Fruit fly (Drosophila melanogaster) whole organism, embryonic: ENCODE data around the gene CG1764.

Experiments used
- Antp ChIP-seq: fragments of 200-800 bp; sonication (Bioruptor generic); optimal IDR thresholded peaks from 3 replicates; lab custom pipeline; 2016; ENCODE audit warnings: missing biosample characterization, missing genetic modification characterization
- CG10321 ChIP-seq: fragments of 200-800 bp; sonication (Bioruptor generic); IDR thresholded peaks from 2 replicates; pipeline ENCODE4 v1.3.6; 2022; ENCODE audit warnings: missing biosample characterization, missing genetic modification characterization
- CG13296 ChIP-seq: fragments of 200-800 bp; sonication (Bioruptor generic); optimal IDR thresholded peaks from 3 replicates; lab custom pipeline; 2018; ENCODE audit warnings: missing biosample characterization, mild to moderate bottlenecking, missing genetic modification characterization
- CG14965 ChIP-seq: fragments of 200-800 bp; sonication (Bioruptor generic); optimal IDR thresholded peaks from 2 replicates; lab custom pipeline; 2016; ENCODE audit warnings: missing biosample characterization, missing genetic modification characterization, borderline replicate concordance
- CG1602 ChIP-seq: fragments of 200-800 bp; sonication (Bioruptor generic); optimal IDR thresholded peaks from 3 replicates; lab custom pipeline; 2016; ENCODE audit warnings: missing biosample characterization, missing genetic modification characterization
- CG16815 ChIP-seq: fragments of 200-800 bp; sonication (Bioruptor generic); optimal IDR thresholded peaks from 3 replicates; lab custom pipeline; 2017; ENCODE audit warnings: missing biosample characterization, mild to moderate bottlenecking, missing genetic modification characterization
- CG1832 ChIP-seq: fragments of 200-800 bp; sonication (Bioruptor generic); optimal IDR thresholded peaks from 2 replicates; lab custom pipeline; 2017; ENCODE audit warnings: missing biosample characterization, mild to moderate bottlenecking, missing genetic modification characterization, inconsistent platforms
- CG18764 ChIP-seq: fragments of 200-800 bp; sonication (Bioruptor generic); optimal IDR thresholded peaks from 3 replicates; lab custom pipeline; 2016; ENCODE audit warnings: missing biosample characterization, missing genetic modification characterization
- CG2202 ChIP-seq: fragments of 200-800 bp; sonication (Bioruptor generic); optimal IDR thresholded peaks from 2 replicates; lab custom pipeline; 2018; ENCODE audit warnings: missing biosample characterization, mild to moderate bottlenecking, missing genetic modification characterization
- CG2678 ChIP-seq: fragments of 200-800 bp; sonication (Bioruptor generic); optimal IDR thresholded peaks from 3 replicates; lab custom pipeline; 2019; ENCODE audit warnings: missing biosample characterization, mild to moderate bottlenecking, missing genetic modification characterization, moderate library complexity
- CG31365 ChIP-seq: fragments of 200-800 bp; sonication (Bioruptor generic); optimal IDR thresholded peaks from 2 replicates; lab custom pipeline; 2018; ENCODE audit warnings: missing biosample characterization, mild to moderate bottlenecking, missing genetic modification characterization
- CG3163 ChIP-seq: fragments of 200-800 bp; sonication (Bioruptor generic); optimal IDR thresholded peaks from 3 replicates; lab custom pipeline; 2016; ENCODE audit warnings: missing biosample characterization, missing genetic modification characterization
- CG34224 ChIP-seq: fragments of 200-800 bp; sonication (Bioruptor generic); IDR thresholded peaks from 3 replicates; pipeline ENCODE4 v1.3.6; 2022; ENCODE audit warnings: missing biosample characterization, missing genetic modification characterization; ENCODE audit not compliant: partially characterized antibody
- CG5180 ChIP-seq: fragments of 200-800 bp; sonication (Bioruptor generic); optimal IDR thresholded peaks from 3 replicates; lab custom pipeline; 2017; ENCODE audit warnings: missing biosample characterization, missing genetic modification characterization, mild to moderate bottlenecking, moderate library complexity, missing genetic modification reagents
- CG8359 ChIP-seq: fragments of 200-800 bp; sonication (Bioruptor generic); optimal IDR thresholded peaks from 2 replicates; lab custom pipeline; 2017; ENCODE audit warnings: missing biosample characterization, mild to moderate bottlenecking, missing genetic modification characterization, borderline replicate concordance
- CG9215 ChIP-seq: fragments of 200-800 bp; sonication (Bioruptor generic); IDR thresholded peaks from 2 replicates; pipeline ENCODE4 v1.3.6; 2022; ENCODE audit warnings: missing biosample characterization, missing genetic modification characterization
- CG9609 ChIP-seq: fragments of 200-800 bp; sonication (Bioruptor generic); optimal IDR thresholded peaks from 3 replicates; lab custom pipeline; 2016; ENCODE audit warnings: missing biosample characterization, missing genetic modification characterization
- CG9727 ChIP-seq: fragments of 200-800 bp; sonication (Bioruptor generic); optimal IDR thresholded peaks from 3 replicates; lab custom pipeline; 2017; ENCODE audit warnings: missing biosample characterization, mild to moderate bottlenecking, missing genetic modification characterization
- CG9817 ChIP-seq: fragments of 200-800 bp; sonication (Bioruptor generic); optimal IDR thresholded peaks from 2 replicates; lab custom pipeline; 2018; ENCODE audit warnings: missing biosample characterization, mild to moderate bottlenecking, missing genetic modification characterization, moderate library complexity
- D19A ChIP-seq: fragments of 200-800 bp; optimal IDR thresholded peaks from 3 replicates; lab custom pipeline; 2019; ENCODE audit warnings: missing biosample characterization, mild to moderate bottlenecking, missing genetic modification characterization, moderate library complexity
- D19B ChIP-seq: fragments of 200-800 bp; sonication (Bioruptor generic); optimal IDR thresholded peaks from 2 replicates; lab custom pipeline; 2017; ENCODE audit warnings: missing biosample characterization, mild to moderate bottlenecking, missing genetic modification characterization
- Dref ChIP-seq: fragments of 200-800 bp; sonication (Bioruptor generic); IDR thresholded peaks from 2 replicates; pipeline ENCODE4 v1.3.6; 2022; ENCODE audit warnings: missing biosample characterization, missing genetic modification characterization
- Ets65A ChIP-seq: fragments of 200-800 bp; sonication (Bioruptor generic); peaks from one replicate; lab custom pipeline; 2016; ENCODE audit warnings: missing biosample characterization, missing genetic modification characterization
- Fer2 ChIP-seq: fragments of 200-800 bp; sonication (Bioruptor generic); optimal IDR thresholded peaks from 2 replicates; lab custom pipeline; 2018; ENCODE audit warnings: missing biosample characterization, mild to moderate bottlenecking, missing genetic modification characterization, moderate library complexity
- HLH3B ChIP-seq: fragments of 200-800 bp; sonication (Bioruptor generic); IDR thresholded peaks from 2 replicates; pipeline ENCODE4 v1.3.6; 2022; ENCODE audit warnings: missing biosample characterization, missing genetic modification characterization
- HmgD ChIP-seq: fragments of 200-800 bp; sonication (Bioruptor generic); optimal IDR thresholded peaks from 3 replicates; lab custom pipeline; 2016; ENCODE audit warnings: missing biosample characterization, missing genetic modification characterization
- Hr51 ChIP-seq, 2 experiments: fragments of 200-800 bp; sonication (Bioruptor generic); optimal IDR thresholded peaks; 2 replicates in 1 of 2; 3 replicates in 1 of 2; lab custom pipeline; 2016 to 2018; ENCODE audit warnings: missing biosample characterization in 2 of 2, missing genetic modification characterization in 2 of 2, mild to moderate bottlenecking in 1 of 2, moderate library complexity in 1 of 2
- Myb ChIP-seq: fragments of 200-800 bp; sonication (Bioruptor generic); optimal IDR thresholded peaks from 2 replicates; lab custom pipeline; 2016; ENCODE audit warnings: missing biosample characterization, missing genetic modification characterization
- NC2β ChIP-seq: fragments of 200-800 bp; sonication (Bioruptor generic); optimal IDR thresholded peaks from 2 replicates; lab custom pipeline; 2016; ENCODE audit warnings: missing biosample characterization, missing genetic modification characterization
- Rx ChIP-seq: fragments of 200-800 bp; sonication (Bioruptor generic); IDR thresholded peaks from 2 replicates; pipeline ENCODE4 v1.3.6; 2022; ENCODE audit warnings: missing biosample characterization, missing genetic modification characterization
- Sry-β ChIP-seq: fragments of 200-800 bp; sonication (Bioruptor generic); optimal IDR thresholded peaks from 2 replicates; lab custom pipeline; 2018; ENCODE audit warnings: missing biosample characterization, mild to moderate bottlenecking, missing genetic modification characterization, moderate library complexity
- Stat92E ChIP-seq, 3 experiments: fragments of >200 bp in 2 of 3; fragments of 200-800 bp in 1 of 3; sonication (Bioruptor generic) in 1 of 3; optimal IDR thresholded peaks; 2 replicates each; lab custom pipeline; 2017 to 2019; ENCODE audit warnings: missing biosample characterization in 3 of 3, missing genetic modification characterization in 3 of 3, mild to moderate bottlenecking in 1 of 3, moderate library complexity in 1 of 3
- bbx ChIP-seq: fragments of 200-800 bp; sonication (Bioruptor generic); IDR thresholded peaks from 2 replicates; pipeline ENCODE4 v1.3.6; 2022; ENCODE audit warnings: missing biosample characterization, missing genetic modification characterization; ENCODE audit not compliant: partially characterized antibody
- caup ChIP-seq: fragments of 200-800 bp; sonication (Bioruptor generic); optimal IDR thresholded peaks from 3 replicates; lab custom pipeline; 2017; ENCODE audit warnings: missing biosample characterization, mild to moderate bottlenecking, missing genetic modification characterization, moderate library complexity; ENCODE audit not compliant: severe bottlenecking
- dm ChIP-seq: fragments of 200-800 bp; sonication (Bioruptor generic); optimal IDR thresholded peaks from 3 replicates; lab custom pipeline; 2016; ENCODE audit warnings: missing biosample characterization, missing genetic modification characterization
- grau ChIP-seq: fragments of 200-800 bp; optimal IDR thresholded peaks from 3 replicates; lab custom pipeline; 2019; ENCODE audit warnings: missing biosample characterization, mild to moderate bottlenecking, missing genetic modification characterization, moderate library complexity
- her ChIP-seq: fragments of 200-800 bp; sonication (Bioruptor generic); optimal IDR thresholded peaks from 2 replicates; lab custom pipeline; 2016; ENCODE audit warnings: missing biosample characterization, missing genetic modification characterization
- nerfin-2 ChIP-seq: fragments of 200-800 bp; sonication (Bioruptor generic); IDR thresholded peaks from 2 replicates; pipeline ENCODE4 v1.3.6; 2022; ENCODE audit warnings: missing biosample characterization, missing genetic modification characterization; ENCODE audit not compliant: partially characterized antibody
- org-1 ChIP-seq: fragments of 200-800 bp; sonication (Bioruptor generic); optimal IDR thresholded peaks from 2 replicates; lab custom pipeline; 2017; ENCODE audit warnings: missing biosample characterization, missing genetic modification characterization
- pb ChIP-seq: fragments of 200-800 bp; sonication (Bioruptor generic); optimal IDR thresholded peaks from 3 replicates; lab custom pipeline; 2016; ENCODE audit warnings: missing biosample characterization, missing genetic modification characterization
- repo ChIP-seq: fragments of 200-800 bp; sonication (Bioruptor generic); optimal IDR thresholded peaks from 2 replicates; lab custom pipeline; 2016; ENCODE audit warnings: missing biosample characterization, missing genetic modification characterization
- sens-2 ChIP-seq: fragments of 200-800 bp; sonication (Bioruptor generic); IDR thresholded peaks from 2 replicates; pipeline ENCODE4 v1.3.6; 2022; ENCODE audit warnings: missing biosample characterization, missing genetic modification characterization
- shn ChIP-seq: fragments of 200-800 bp; sonication (Bioruptor generic); optimal IDR thresholded peaks from 3 replicates; lab custom pipeline; 2016; ENCODE audit warnings: missing biosample characterization, missing genetic modification characterization
- slbo ChIP-seq: fragments of 200-800 bp; sonication (Bioruptor generic); IDR thresholded peaks from 2 replicates; pipeline ENCODE4 v1.3.6; 2022; ENCODE audit warnings: missing biosample characterization, missing genetic modification characterization
- toy ChIP-seq: fragments of 200-800 bp; sonication (Bioruptor generic); IDR thresholded peaks from 2 replicates; pipeline ENCODE4 v1.3.6; 2022; ENCODE audit warnings: missing biosample characterization, missing genetic modification characterization
- trem ChIP-seq: fragments of 200-800 bp; optimal IDR thresholded peaks from 3 replicates; lab custom pipeline; 2019; ENCODE audit warnings: missing biosample characterization, mild to moderate bottlenecking, missing genetic modification characterization, moderate library complexity
- wek ChIP-seq: fragments of 200-800 bp; sonication (Bioruptor generic); optimal IDR thresholded peaks from 3 replicates; lab custom pipeline; 2018; ENCODE audit warnings: missing biosample characterization, mild to moderate bottlenecking, missing genetic modification characterization, moderate library complexity
- zfh2 ChIP-seq: fragments of 200-800 bp; sonication (Bioruptor generic); optimal IDR thresholded peaks from 2 replicates; lab custom pipeline; 2016; ENCODE audit warnings: missing biosample characterization, missing genetic modification characterization

The CG1764 gene

dm6 chrX:13334434-13335146 lies 32.4 kb upstream of the CG1764 start (continued):
- TF ChIP-seq slbo (GFP tag; lab: Robert Waterston, UW), result peak; percentile 66; the same call in 1 of the 2 replicates
- TF ChIP-seq caup (GFP tag; lab: Kevin White, UChicago), result peak; percentile 53
- TF ChIP-seq CG1832 (GFP tag; lab: Kevin White, UChicago), result no peak
- TF ChIP-seq CG31365 (tag; lab: Kevin White, UChicago), result peak; percentile 18
- TF ChIP-seq CG9609, result peak; percentile 6
- peak; percentile 34 for TF ChIP-seq NC2β
- no peak for TF ChIP-seq bbx (GFP tag; lab: Robert Waterston, UW)
- no peak for TF ChIP-seq org-1
- peak; percentile 13; the same call in 1 of the 3 replicates for TF ChIP-seq CG34224 (GFP tag; lab: Robert Waterston, UW)
- TF ChIP-seq CG2202, result peak; percentile 15
- peak; percentile 9 for TF ChIP-seq grau (tag; lab: Kevin White, UChicago)
- TF ChIP-seq shn (GFP tag; lab: Kevin White, UChicago), result peak; percentile 54
- TF ChIP-seq her (GFP tag; lab: Kevin White, UChicago), result peak; percentile 15
- peak; percentile 15 for TF ChIP-seq repo (GFP tag; lab: Kevin White, UChicago)
- TF ChIP-seq CG9817 (tag; lab: Kevin White, UChicago), result peak; percentile 7
- TF ChIP-seq Hr51 (GFP tag; optimal IDR thresholded peaks at IDR 0.05; lab: Kevin White, UChicago), result peak in 1 of 2 experiments; percentile 31
- TF ChIP-seq HmgD, result peak; percentile 33
- peak; percentile 24 for TF ChIP-seq trem (tag; lab: Kevin White, UChicago)
- peak; percentile 38; the same call in 1 of the 2 replicates for TF ChIP-seq HLH3B (GFP tag; lab: Robert Waterston, UW)
- peak; percentile 31 for TF ChIP-seq CG3163 (GFP tag; lab: Kevin White, UChicago)

dm6 chrX:13332702-13333243 lies 30.6 kb upstream of the CG1764 start:
- TF ChIP-seq CG9215 (GFP tag; lab: Robert Waterston, UW), result peak; percentile 44; the same call in 1 of the 2 replicates
- no peak for TF ChIP-seq toy
- peak; percentile 15 for TF ChIP-seq CG16815 (GFP tag; lab: Kevin White, UChicago)
- TF ChIP-seq CG18764 (GFP tag; lab: Kevin White, UChicago), result no peak
- peak; percentile 95 for TF ChIP-seq Ets65A (GFP tag; lab: Kevin White, UChicago)
- peak; percentile 77 for TF ChIP-seq zfh2 (GFP tag; lab: Kevin White, UChicago)
- no peak for TF ChIP-seq CG10321 (GFP tag; lab: Robert Waterston, UW)
- TF ChIP-seq CG9609, result peak; percentile 28
- no peak for TF ChIP-seq CG13296 (GFP tag; lab: Kevin White, UChicago)
- TF ChIP-seq wek (GFP tag; lab: Kevin White, UChicago), result no peak
- peak; percentile 31 for TF ChIP-seq dm
- TF ChIP-seq Myb, result peak; percentile 39
- peak; percentile 11 for TF ChIP-seq Antp (GFP tag; lab: Kevin White, UChicago)
- peak; percentile 79 for TF ChIP-seq D19A (tag; lab: Kevin White, UChicago)
- TF ChIP-seq CG8359 (GFP tag; lab: Kevin White, UChicago), result no peak
- TF ChIP-seq CG5180, result no peak
- TF ChIP-seq Stat92E (GFP tag; optimal IDR thresholded peaks at IDR 0.05; lab: Kevin White, UChicago), result no peak
- no peak for TF ChIP-seq sens-2
- TF ChIP-seq CG14965, result no peak
- peak; percentile 55 for TF ChIP-seq CG2678 (tag; lab: Kevin White, UChicago)
- peak; percentile 36 for TF ChIP-seq D19B (GFP tag; lab: Kevin White, UChicago)
- TF ChIP-seq Fer2 (tag; lab: Kevin White, UChicago), result no peak
- TF ChIP-seq CG1602, result no peak
- TF ChIP-seq Sry-β (GFP tag; lab: Kevin White, UChicago), result no peak
- TF ChIP-seq CG9727 (GFP tag; lab: Kevin White, UChicago), result peak; percentile 55
- no peak for TF ChIP-seq Dref
- TF ChIP-seq Rx, result 0 out of 2 replicates have a peak, but pooled peaks have one; percentile 2
- TF ChIP-seq nerfin-2 (GFP tag; lab: Robert Waterston, UW), result no peak
- peak; percentile 18 for TF ChIP-seq pb
